Fruit fly (Drosophila melanogaster): ENCODE results near the gene Dyro.

The Dyro gene

DNA sequence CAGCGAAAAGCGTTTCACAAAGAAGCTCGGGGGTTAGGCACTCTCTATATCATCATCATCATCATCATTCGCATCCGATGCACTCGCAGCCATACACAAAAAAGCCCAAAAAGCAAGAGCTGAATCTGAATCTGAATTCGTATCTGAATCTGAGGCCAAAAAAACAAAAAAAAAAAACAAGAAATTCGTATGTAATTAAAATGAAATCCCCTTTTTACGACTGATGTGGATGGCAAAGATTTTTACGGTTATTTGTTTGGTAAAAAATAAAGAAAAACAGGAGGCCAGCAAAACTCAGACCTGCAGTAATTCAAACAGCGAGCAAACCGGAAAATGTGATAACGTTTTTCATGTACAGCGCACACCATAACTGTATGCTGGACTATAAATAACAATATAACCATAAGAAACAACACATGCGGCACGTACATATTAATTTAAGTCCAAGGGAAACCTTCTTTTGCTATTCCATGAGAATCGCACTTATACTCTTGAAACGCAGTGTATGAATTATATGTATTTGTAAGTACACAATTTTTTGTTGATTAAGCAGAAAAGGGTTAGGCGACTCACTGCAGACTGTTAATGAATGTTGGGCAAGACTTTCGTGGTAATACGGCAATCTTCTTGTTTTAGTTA, 22.9 kb upstream of the Dyro start (continued):
- TF ChIP-seq Sox102F (GFP tag; optimal IDR thresholded peaks at IDR 0.05), result peak; percentile 93
- TF ChIP-seq CG7372 (GFP tag; IDR thresholded peaks at IDR 0.05), result peak; percentile 81
- TF ChIP-seq tna (GFP tag; IDR thresholded peaks at IDR 0.05; ENCODE audit: partially characterized antibody), result no peak
- TF ChIP-seq CG3281 (GFP tag; optimal IDR thresholded peaks at IDR 0.05), result peak; percentile 74
- TF ChIP-seq CG12659 (GFP tag; optimal IDR thresholded peaks at IDR 0.05), result peak; percentile 85
- peak; percentile 83 for TF ChIP-seq tin (GFP tag; optimal IDR thresholded peaks at IDR 0.05)
- peak; percentile 59 for TF ChIP-seq Jarid2 (GFP tag; optimal IDR thresholded peaks at IDR 0.05)
- TF ChIP-seq CG8281 (tag; optimal IDR thresholded peaks at IDR 0.05), result peak; percentile 71
- TF ChIP-seq vfl (GFP tag; optimal IDR thresholded peaks at IDR 0.05), result peak; percentile 17
- TF ChIP-seq Atf-2 (GFP tag; optimal IDR thresholded peaks at IDR 0.05), result peak; percentile 77
- peak; percentile 80 for TF ChIP-seq CG13624 (GFP tag; optimal IDR thresholded peaks at IDR 0.05)
- no peak for TF ChIP-seq CG15479 (GFP tag; optimal IDR thresholded peaks at IDR 0.05)
- peak; percentile 87 for TF ChIP-seq CG6689 (GFP tag; IDR thresholded peaks at IDR 0.05)
- peak; percentile 79 for TF ChIP-seq CG14710 (tag; optimal IDR thresholded peaks at IDR 0.05)
- TF ChIP-seq CG30431 (GFP tag; optimal IDR thresholded peaks at IDR 0.05), result peak; percentile 80
- peak; percentile 76 for TF ChIP-seq Hr3 (GFP tag; optimal IDR thresholded peaks at IDR 0.05)
- TF ChIP-seq CG6654 (GFP tag; optimal IDR thresholded peaks at IDR 0.05), result peak; percentile 58
- TF ChIP-seq HHEX (GFP tag; optimal IDR thresholded peaks at IDR 0.05), result peak; percentile 89
- peak; percentile 35 for TF ChIP-seq kni (GFP tag; optimal IDR thresholded peaks at IDR 0.05)
- peak; percentile 70 for TF ChIP-seq dmrt11E (tag; optimal IDR thresholded peaks at IDR 0.05)
- peak; percentile 76 for TF ChIP-seq CG17568 (GFP tag; optimal IDR thresholded peaks at IDR 0.05)
- TF ChIP-seq CG3065 (GFP tag; optimal IDR thresholded peaks at IDR 0.05), result peak; percentile 57
- peak; percentile 88 for TF ChIP-seq Atf6 (GFP tag; IDR thresholded peaks at IDR 0.05)
- peak; percentile 74 for TF ChIP-seq lbe (GFP tag; optimal IDR thresholded peaks at IDR 0.05)
- peak; percentile 89 for TF ChIP-seq CG12219 (GFP tag; optimal IDR thresholded peaks at IDR 0.05)
- peak; percentile 84 for TF ChIP-seq toy (GFP tag; IDR thresholded peaks at IDR 0.05)
- TF ChIP-seq slbo (GFP tag; IDR thresholded peaks at IDR 0.05), result peak; percentile 89
- TF ChIP-seq unpg (GFP tag; optimal IDR thresholded peaks at IDR 0.05), result peak; percentile 89
- TF ChIP-seq CG13775 (GFP tag; optimal IDR thresholded peaks at IDR 0.05), result peak; percentile 59
- no peak for TF ChIP-seq CG9876 (GFP tag; optimal IDR thresholded peaks at IDR 0.05)
- peak; percentile 22 for TF ChIP-seq grn (GFP tag; optimal IDR thresholded peaks at IDR 0.05)
- peak; percentile 64 for TF ChIP-seq CG9932 (GFP tag; IDR thresholded peaks at IDR 0.05)
- peak; percentile 90 for TF ChIP-seq CG1024 (GFP tag; IDR thresholded peaks at IDR 0.05)
- TF ChIP-seq btn (GFP tag; optimal IDR thresholded peaks at IDR 0.05), result peak; percentile 71
- peak; percentile 89 for TF ChIP-seq CG5953 (GFP tag; IDR thresholded peaks at IDR 0.05)
- TF ChIP-seq Usf (GFP tag; optimal IDR thresholded peaks at IDR 0.05), result no peak
- peak; percentile 77 for TF ChIP-seq Ravus (GFP tag; IDR thresholded peaks at IDR 0.05)
- no peak for TF ChIP-seq CG8478 (optimal IDR thresholded peaks at IDR 0.05)
- peak; percentile 80 for TF ChIP-seq B-H1 (GFP tag; IDR thresholded peaks at IDR 0.05)
- peak; percentile 75 for TF ChIP-seq gt (GFP tag; IDR thresholded peaks at IDR 0.05)
- TF ChIP-seq CG31441 (GFP tag; IDR thresholded peaks at IDR 0.05), result peak; percentile 92
- TF ChIP-seq CG8924 (tag; optimal IDR thresholded peaks at IDR 0.05), result peak; percentile 89
- TF ChIP-seq CG14441 (GFP tag; IDR thresholded peaks at IDR 0.05), result peak; percentile 88
- TF ChIP-seq caup (GFP tag; optimal IDR thresholded peaks at IDR 0.05; ENCODE audit: severe bottlenecking), result peak; percentile 81
- peak; percentile 81 for TF ChIP-seq CG2889 (GFP tag; IDR thresholded peaks at IDR 0.05)
- TF ChIP-seq hkb (optimal IDR thresholded peaks at IDR 0.05), result no peak
- peak; percentile 95 for TF ChIP-seq hkb (GFP tag; IDR thresholded peaks at IDR 0.05)
- TF ChIP-seq CG2712 (tag; optimal IDR thresholded peaks at IDR 0.05), result peak; percentile 90
- TF ChIP-seq cwo (GFP tag; optimal IDR thresholded peaks at IDR 0.05), result peak; percentile 82
- TF ChIP-seq pan (optimal IDR thresholded peaks at IDR 0.05), result no peak
- TF ChIP-seq pan (GFP tag; optimal IDR thresholded peaks at IDR 0.05 in 1 of 2, IDR thresholded peaks at IDR 0.05 in 1 of 2), result peak in 1 of 2 experiments; percentile 94

All from whole organism, embryonic.